Worm (Caenorhabditis elegans): ENCODE data around the gene F49F1.18.
A peak's percentile ranks its signal among the peaks of the same experiment; 100 is the strongest.

Gene F49F1.18

ce11 chrIV:4093087-4093486 is 47.1 kb downstream of the F49F1.18 start (continued):
- TF ChIP-seq snpc-4 (tag; optimal IDR thresholded peaks at IDR 0.05): peak; percentile 42
- peak; percentile 32 for TF ChIP-seq lin-13 (GFP tag; optimal IDR thresholded peaks at IDR 0.05)
- peak; percentile 80 for TF ChIP-seq rnt-1 (tag; optimal IDR thresholded peaks at IDR 0.05)
- TF ChIP-seq unc-62 (GFP tag; optimal IDR thresholded peaks at IDR 0.05): no peak
- peak; percentile 75 to 77 for TF ChIP-seq lsy-2 (tag; optimal IDR thresholded peaks at IDR 0.05)
- no peak for TF ChIP-seq unc-30 (tag; optimal IDR thresholded peaks at IDR 0.05)
- peak; percentile 81 for TF ChIP-seq xbp-1 (tag; optimal IDR thresholded peaks at IDR 0.05)
- peak; percentile 75 to 85 for TF ChIP-seq efl-1 (optimal IDR thresholded peaks at IDR 0.05)
- peak; percentile 35 to 94 for TF ChIP-seq efl-1 (GFP tag; optimal IDR thresholded peaks at IDR 0.05 in 1 of 2)
- peak; percentile 60 to 62 for TF ChIP-seq lin-35 (GFP tag; optimal IDR thresholded peaks at IDR 0.05)
- no peak for TF ChIP-seq unc-130 (tag; optimal IDR thresholded peaks at IDR 0.05)
- TF ChIP-seq aha-1 (tag; optimal IDR thresholded peaks at IDR 0.05): no peak
- peak; percentile 39 to 69 (median 67) for TF ChIP-seq ceh-82 (tag; optimal IDR thresholded peaks at IDR 0.05)
- peak in 1 of 2 experiments; percentile 45 for TF ChIP-seq ztf-11 (tag; optimal IDR thresholded peaks at IDR 0.05)
- no peak for TF ChIP-seq alr-1 (tag; optimal IDR thresholded peaks at IDR 0.05; ENCODE audit: borderline replicate concordance)
- TF ChIP-seq zag-1 (tag; optimal IDR thresholded peaks at IDR 0.05): no peak
- peak; percentile 71 for TF ChIP-seq fos-1 (tag; optimal IDR thresholded peaks at IDR 0.05)
- TF ChIP-seq nhr-12 (tag; optimal IDR thresholded peaks at IDR 0.05): no peak
- TF ChIP-seq nhr-28 (tag; optimal IDR thresholded peaks at IDR 0.05): no peak
- no peak for TF ChIP-seq hlh-4 (tag; optimal IDR thresholded peaks at IDR 0.05)
- peak; percentile 87 for TF ChIP-seq nhr-47 (tag; optimal IDR thresholded peaks at IDR 0.05)
- peak; percentile 67 for TF ChIP-seq mep-1 (tag; optimal IDR thresholded peaks at IDR 0.05)
- TF ChIP-seq ceh-90 (tag; optimal IDR thresholded peaks at IDR 0.05): no peak
- TF ChIP-seq dsc-1 (tag; optimal IDR thresholded peaks at IDR 0.05): peak; percentile 70
- no peak for TF ChIP-seq Y116A8C.19 (tag; optimal IDR thresholded peaks at IDR 0.05; ENCODE audit: borderline replicate concordance)
- TF ChIP-seq sptf-1 (tag; optimal IDR thresholded peaks at IDR 0.05): no peak
- peak; percentile 64 for TF ChIP-seq ceh-88 (GFP tag; IDR thresholded peaks at IDR 0.05)
- TF ChIP-seq swsn-7 (tag; optimal IDR thresholded peaks at IDR 0.05): peak; percentile 88
- TF ChIP-seq nhr-76 (tag; optimal IDR thresholded peaks at IDR 0.05): no peak
- no peak for TF ChIP-seq fkh-10 (GFP tag; optimal IDR thresholded peaks at IDR 0.05)
- TF ChIP-seq nhr-237 (tag; optimal IDR thresholded peaks at IDR 0.05): peak; percentile 1
- TF ChIP-seq C34B4.2 (tag; optimal IDR thresholded peaks at IDR 0.05): no peak
- peak; percentile 78 for TF ChIP-seq egl-13 (tag; optimal IDR thresholded peaks at IDR 0.05)
- peak; percentile 17 for TF ChIP-seq C04F5.9 (tag; optimal IDR thresholded peaks at IDR 0.05)
- TF ChIP-seq nhr-20 (tag; optimal IDR thresholded peaks at IDR 0.05): peak; percentile 84
- TF ChIP-seq hlh-17 (GFP tag; optimal IDR thresholded peaks at IDR 0.05; ENCODE audit: borderline replicate concordance): no peak
- TF ChIP-seq nhr-90 (tag; optimal IDR thresholded peaks at IDR 0.05; ENCODE audit: poor library complexity): peak; percentile 68
- TF ChIP-seq hpl-2 (GFP tag; optimal IDR thresholded peaks at IDR 0.05): no peak
- peak; percentile 3 for TF ChIP-seq nhr-77 (tag; optimal IDR thresholded peaks at IDR 0.05)
- TF ChIP-seq efl-3 (GFP tag; optimal IDR thresholded peaks at IDR 0.05): no peak
- no peak for TF ChIP-seq sup-37 (GFP tag; optimal IDR thresholded peaks at IDR 0.05)
- TF ChIP-seq vab-15 (tag; optimal IDR thresholded peaks at IDR 0.05): no peak
- TF ChIP-seq lin-14 (GFP tag; optimal IDR thresholded peaks at IDR 0.05): peak; percentile 96
- TF ChIP-seq nhr-19 (GFP tag; conservative IDR thresholded peaks at IDR 0.05): peak; percentile 77
- no peak for TF ChIP-seq nhr-84 (tag; optimal IDR thresholded peaks at IDR 0.05)
- no peak for TF ChIP-seq pqm-1 (tag; optimal IDR thresholded peaks at IDR 0.05)
- no peak for TF ChIP-seq tlp-1 (tag; optimal IDR thresholded peaks at IDR 0.05)
- peak; percentile 53 for TF ChIP-seq lin-39 (tag; optimal IDR thresholded peaks at IDR 0.05)
- peak; percentile 60; the same call in 1 of the 2 replicates for TF ChIP-seq grh-1 (GFP tag; IDR thresholded peaks at IDR 0.05)
- peak; percentile 46 for TF ChIP-seq F16B12.6 (tag; optimal IDR thresholded peaks at IDR 0.05)
- TF ChIP-seq ceh-8 (GFP tag; optimal IDR thresholded peaks at IDR 0.05): no peak
- TF ChIP-seq ama-1 (optimal IDR thresholded peaks at IDR 0.05): no peak
- TF ChIP-seq nhr-71 (tag; optimal IDR thresholded peaks at IDR 0.05): peak; percentile 92
- TF ChIP-seq ceh-63 (GFP tag; optimal IDR thresholded peaks at IDR 0.05): no peak

Data from whole organism, L1 larva.